Fruit fly (Drosophila melanogaster): ENCODE data around the gene Septin4.

Septin4 gene

dm6 chrX:16691440-16691839, 3.5 kb downstream of the Septin4 start (continued):
- TF ChIP-seq cas (GFP tag; IDR thresholded peaks at IDR 0.05) = 0 out of 2 replicates have a peak, but pooled peaks have one; percentile 50
- TF ChIP-seq BEAF-32 (GFP tag; optimal IDR thresholded peaks at IDR 0.05) = no peak
- TF ChIP-seq vnd (GFP tag; IDR thresholded peaks at IDR 0.05; ENCODE audit: partially characterized antibody) = no peak
- peak; percentile 66 for TF ChIP-seq HLH54F (GFP tag; optimal IDR thresholded peaks at IDR 0.05)
- TF ChIP-seq CG10274 (GFP tag; optimal IDR thresholded peaks at IDR 0.05) = peak; percentile 47
- TF ChIP-seq CG4617 (GFP tag; optimal IDR thresholded peaks at IDR 0.05; ENCODE audit: borderline replicate concordance) = peak; percentile 40
- peak; percentile 66 for TF ChIP-seq Dip3 (GFP tag; optimal IDR thresholded peaks at IDR 0.05)
- TF ChIP-seq hb (GFP tag; IDR thresholded peaks at IDR 0.05; ENCODE audit: partially characterized antibody) = no peak
- no peak for TF ChIP-seq CG9797 (GFP tag; optimal IDR thresholded peaks at IDR 0.05)
- TF ChIP-seq schlank (tag; optimal IDR thresholded peaks at IDR 0.05) = peak; percentile 37
- TF ChIP-seq CG18619 (GFP tag; optimal IDR thresholded peaks at IDR 0.05) = peak; percentile 73
- no peak for TF ChIP-seq chinmo (GFP tag; IDR thresholded peaks at IDR 0.05; ENCODE audit: partially characterized antibody)
- TF ChIP-seq CG14441 (GFP tag; IDR thresholded peaks at IDR 0.05) = peak; percentile 89
- peak; percentile 88 for TF ChIP-seq CG12071 (GFP tag; optimal IDR thresholded peaks at IDR 0.05)
- peak; percentile 63 for TF ChIP-seq slou (GFP tag; optimal IDR thresholded peaks at IDR 0.05)
- no peak for TF ChIP-seq CG6175 (GFP tag; IDR thresholded peaks at IDR 0.05)
- peak; percentile 74 for TF ChIP-seq zen (tag; optimal IDR thresholded peaks at IDR 0.05)
- TF ChIP-seq bab2 (GFP tag; optimal IDR thresholded peaks at IDR 0.05) = peak; percentile 89
- peak; percentile 83 for TF ChIP-seq croc (GFP tag; conservative IDR thresholded peaks at IDR 0.05)
- no peak for TF ChIP-seq Sin3A (optimal IDR thresholded peaks at IDR 0.05)
- peak; percentile 82 to 89 for TF ChIP-seq dpn (GFP tag; optimal IDR thresholded peaks at IDR 0.05)
- TF ChIP-seq disco-r (GFP tag; optimal IDR thresholded peaks at IDR 0.05) = peak; percentile 80
- peak; percentile 79 for TF ChIP-seq CG1647 (GFP tag; optimal IDR thresholded peaks at IDR 0.05)
- peak; percentile 76 for TF ChIP-seq CG11723 (GFP tag; optimal IDR thresholded peaks at IDR 0.05)
- peak; percentile 44 for TF ChIP-seq Sry-δ (GFP tag; optimal IDR thresholded peaks at IDR 0.05)
- TF ChIP-seq Atf-2 (GFP tag; optimal IDR thresholded peaks at IDR 0.05) = peak; percentile 69
- peak; percentile 58 for TF ChIP-seq trh (GFP tag; optimal IDR thresholded peaks at IDR 0.05)
- TF ChIP-seq esg (GFP tag; conservative IDR thresholded peaks at IDR 0.05) = peak; percentile 86
- no peak for TF ChIP-seq B-H2 (GFP tag; optimal IDR thresholded peaks at IDR 0.05)
- peak; percentile 77 for TF ChIP-seq caup (GFP tag; optimal IDR thresholded peaks at IDR 0.05; ENCODE audit: severe bottlenecking)
- peak; percentile 56 for TF ChIP-seq sqz (GFP tag; optimal IDR thresholded peaks at IDR 0.05)
- TF ChIP-seq tap (tag; optimal IDR thresholded peaks at IDR 0.05) = peak; percentile 88
- TF ChIP-seq Lim3 (GFP tag; IDR thresholded peaks at IDR 0.05) = peak; percentile 46; the same call in 1 of the 2 replicates
- peak; percentile 73 for TF ChIP-seq nau (GFP tag; optimal IDR thresholded peaks at IDR 0.05)
- TF ChIP-seq sim (GFP tag; IDR thresholded peaks at IDR 0.05) = peak; percentile 79
- peak; percentile 65 for TF ChIP-seq CG3065 (GFP tag; optimal IDR thresholded peaks at IDR 0.05)
- TF ChIP-seq NfI (GFP tag; optimal IDR thresholded peaks at IDR 0.05) = peak; percentile 86
- TF ChIP-seq ash1 (GFP tag; optimal IDR thresholded peaks at IDR 0.05) = peak; percentile 6
- TF ChIP-seq CG12391 (tag; optimal IDR thresholded peaks at IDR 0.05) = peak; percentile 87
- peak; percentile 84 for TF ChIP-seq CG14667 (GFP tag; IDR thresholded peaks at IDR 0.05)
- peak; percentile 68 for TF ChIP-seq CG4730 (GFP tag; IDR thresholded peaks at IDR 0.05)
- peak; percentile 67; the same call in 1 of the 2 replicates for TF ChIP-seq CG16779 (GFP tag; IDR thresholded peaks at IDR 0.05)
- TF ChIP-seq fd64A (GFP tag; optimal IDR thresholded peaks at IDR 0.05) = peak; percentile 74
- peak; percentile 73 for TF ChIP-seq Bdp1 (GFP tag; optimal IDR thresholded peaks at IDR 0.05)
- TF ChIP-seq Ada2b (GFP tag; IDR thresholded peaks at IDR 0.05) = peak; percentile 89
- peak; percentile 68 for TF ChIP-seq cato (GFP tag; optimal IDR thresholded peaks at IDR 0.05; ENCODE audit: borderline replicate concordance)
- no peak for TF ChIP-seq sc (optimal IDR thresholded peaks at IDR 0.05)
- TF ChIP-seq sc (GFP tag; optimal IDR thresholded peaks at IDR 0.05) = peak; percentile 81
- TF ChIP-seq sr (GFP tag; IDR thresholded peaks at IDR 0.05) = peak; percentile 92
- peak; percentile 60 for TF ChIP-seq Vsx1 (GFP tag; optimal IDR thresholded peaks at IDR 0.05)
- TF ChIP-seq Pdp1 (GFP tag; optimal IDR thresholded peaks at IDR 0.05) = peak; percentile 80 to 85

Data from whole organism, embryonic.